Worm (Caenorhabditis elegans) whole organism, midembryonic: ENCODE data around the gene F57G8.7.
A peak's percentile ranks its signal among the peaks of the same experiment; 100 is the strongest.

ENCODE experiments used
- T22C8.4 ChIP-seq: fragments of 200-800 bp; sonication (Bioruptor generic); IDR thresholded peaks from 2 replicates; pipeline ENCODE4 v1.3.6; 2022; ENCODE audit warnings: missing genetic modification characterization, missing compliant biosample characterization
- cog-1 ChIP-seq: sonication (generic microtip); optimal IDR thresholded peaks from 2 replicates; lab custom pipeline; 2016; ENCODE audit warnings: missing genetic modification characterization, missing compliant biosample characterization
- flt-1 ChIP-seq: fragments of 200-800 bp; sonication (Bioruptor generic); IDR thresholded peaks from 2 replicates; pipeline ENCODE4 v1.3.6; 2022; ENCODE audit warnings: missing genetic modification characterization, missing compliant biosample characterization
- klf-2 ChIP-seq: fragments of 200-800 bp; sonication (Bioruptor generic); conservative IDR thresholded peaks from 2 replicates; pipeline ENCODE4 v1.3.6; 2022; ENCODE audit warnings: missing genetic modification reagents, missing genetic modification characterization, missing compliant biosample characterization
- med-1 ChIP-seq: sonication (generic microtip); optimal IDR thresholded peaks from 2 replicates; lab custom pipeline; 2017; ENCODE audit warnings: missing genetic modification characterization, mild to moderate bottlenecking, missing compliant biosample characterization, antibody characterized with exemption, missing genetic modification reagents; ENCODE audit not compliant: insufficient read depth
- ref-1 ChIP-seq: fragments of 200-800 bp; sonication (Bioruptor generic); conservative IDR thresholded peaks from 2 replicates; pipeline ENCODE4 v1.3.6; 2022; ENCODE audit warnings: missing genetic modification reagents, missing genetic modification characterization, missing compliant biosample characterization
- tab-1 ChIP-seq: fragments of 200-800 bp; sonication (Bioruptor generic); IDR thresholded peaks from 2 replicates; pipeline ENCODE4 v1.3.6; 2022; ENCODE audit warnings: missing genetic modification characterization, missing compliant biosample characterization
- ztf-23 ChIP-seq: fragments of 200-800 bp; sonication (Bioruptor generic); IDR thresholded peaks from 2 replicates; pipeline ENCODE4 v1.3.6; 2022; ENCODE audit warnings: missing genetic modification reagents, missing genetic modification characterization, missing compliant biosample characterization
- ztf-29 ChIP-seq: fragments of 200-800 bp; sonication (Bioruptor generic); IDR thresholded peaks from 2 replicates; pipeline ENCODE4 v1.3.6; 2022; ENCODE audit warnings: missing genetic modification reagents, missing genetic modification characterization, missing compliant biosample characterization

Gene F57G8.7

DNA sequence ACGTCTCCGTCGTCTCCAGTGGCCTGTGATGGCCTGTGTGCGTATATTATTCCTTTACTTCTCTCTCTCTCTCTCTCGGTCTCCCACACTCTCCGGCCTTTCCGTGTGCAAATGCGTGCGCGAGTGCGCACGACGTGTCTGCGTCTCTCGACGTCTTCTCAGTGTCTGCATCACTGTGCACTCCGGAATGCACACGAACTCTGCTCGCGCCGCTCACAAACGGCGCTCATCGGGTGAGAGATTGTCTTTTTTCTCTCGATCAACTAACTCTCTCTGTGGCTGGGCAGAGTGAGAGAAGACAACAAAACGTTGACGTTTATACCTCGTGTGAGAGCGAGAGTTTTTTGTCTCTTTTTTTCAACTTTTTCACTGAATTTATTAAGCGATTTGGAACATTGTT, 27.0 kb downstream of the F57G8.7 start:
- TF ChIP-seq T22C8.4 (GFP tag; lab: Robert Waterston, UW), result no peak
- TF ChIP-seq cog-1 (tag; lab: Kevin White, UChicago), result peak; percentile 71
- peak; percentile 79 for TF ChIP-seq flt-1

DNA sequence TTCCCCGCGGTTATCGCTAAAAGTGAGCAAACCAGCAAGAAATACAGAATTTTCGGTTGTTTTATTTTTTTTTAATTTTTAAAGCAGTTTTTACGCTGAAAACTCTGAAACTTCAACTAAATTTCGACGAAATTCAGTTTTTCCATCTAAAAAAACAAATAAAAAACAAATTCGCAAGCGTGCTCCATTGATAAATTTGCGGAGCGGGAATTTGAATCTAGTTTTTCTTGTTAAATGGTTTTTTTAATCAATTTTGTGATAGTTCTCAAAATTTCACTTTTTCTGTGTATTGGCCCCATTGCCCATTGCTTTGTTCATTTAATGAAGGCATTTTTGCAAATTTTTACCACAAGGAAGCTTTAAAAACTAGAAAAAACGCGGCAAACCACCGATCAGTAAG, 27.8 kb downstream of the F57G8.7 start:
- TF ChIP-seq ref-1 (GFP tag; lab: Robert Waterston, UW) (no peak), T22C8.4 (GFP tag; lab: Robert Waterston, UW) (no peak), ztf-23 (GFP tag; lab: Robert Waterston, UW) (no peak)

DNA sequence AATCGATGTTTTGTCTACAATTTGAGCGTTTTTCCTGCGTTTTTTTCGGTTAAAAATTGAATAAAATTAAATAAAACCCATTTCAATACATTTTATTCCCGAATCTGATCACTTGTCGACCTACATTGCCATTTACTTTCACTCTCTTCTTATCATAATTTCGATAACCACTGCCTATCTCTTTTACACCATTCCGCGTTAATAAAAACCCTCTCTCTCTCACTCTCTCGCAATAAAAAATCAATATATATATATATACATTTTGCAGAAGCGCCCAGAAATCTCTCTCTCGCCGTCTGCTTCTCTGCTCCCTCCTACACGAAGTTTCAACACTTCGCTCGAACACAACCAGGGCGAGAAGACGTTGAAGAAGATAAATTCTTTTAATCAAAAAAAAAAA, 28.3 kb downstream of the F57G8.7 start, which contains the start of gene pptr-1:
pptr-1 (plus strand) TSS at position 269 of the 400 bp plus-strand sequence.
- TF ChIP-seq klf-2 (GFP tag; lab: Robert Waterston, UW) (no peak), T22C8.4 (GFP tag; lab: Robert Waterston, UW) (peak; percentile 22; the same call in 1 of the 2 replicates)

DNA sequence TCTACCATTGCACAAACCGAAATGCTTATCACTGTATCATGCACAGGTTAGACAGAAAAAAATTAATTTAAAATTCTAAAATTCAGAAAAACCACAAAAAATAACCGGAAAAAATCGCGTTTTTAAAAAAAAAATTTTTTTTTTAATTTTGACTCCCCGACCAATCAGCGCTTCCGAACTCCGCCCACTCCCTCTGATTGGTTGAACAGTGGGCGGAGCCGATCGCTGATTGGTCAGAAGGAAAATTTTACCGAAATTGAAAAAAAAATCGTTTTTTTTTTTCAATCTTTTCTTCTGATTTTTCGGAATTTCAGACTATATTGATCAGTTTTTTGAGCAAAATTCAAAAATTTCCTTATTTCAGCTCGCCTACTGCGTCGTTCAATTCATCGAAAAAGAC, 32.4 kb downstream of the F57G8.7 start:
- TF ChIP-seq ztf-23 (GFP tag; lab: Robert Waterston, UW) (no peak), tab-1 (GFP tag; lab: Robert Waterston, UW) (no peak), cog-1 (tag; lab: Kevin White, UChicago) (no peak), flt-1 (no peak), ztf-29 (no peak), med-1 (GFP tag; lab: Kevin White, UChicago) (no peak), klf-2 (GFP tag; lab: Robert Waterston, UW) (no peak), ref-1 (GFP tag; lab: Robert Waterston, UW) (no peak), T22C8.4 (GFP tag; lab: Robert Waterston, UW) (no peak)

DNA sequence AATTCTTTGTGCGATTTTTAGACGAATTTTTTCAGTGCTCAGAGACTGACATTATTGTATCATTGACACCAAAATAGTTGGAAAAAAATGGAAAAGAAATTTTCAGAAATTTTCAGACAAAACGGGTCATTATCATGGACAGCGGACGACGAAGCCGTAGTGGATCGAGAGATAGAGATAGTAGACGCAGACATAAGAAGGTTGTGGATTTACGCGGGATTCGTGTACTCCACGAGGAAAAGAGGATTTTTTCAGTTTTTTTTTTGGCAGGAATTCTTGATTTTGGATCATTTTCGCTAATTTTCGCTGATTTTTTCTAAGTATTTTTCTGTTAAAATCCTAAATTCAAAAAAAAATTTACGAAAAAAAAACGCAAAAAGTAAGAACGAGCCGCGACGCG, 38.6 kb downstream of the F57G8.7 start, which contains the start of gene W08G11.3:
W08G11.3 (plus strand) TSS at position 107 of the 400 bp plus-strand sequence.
- TF ChIP-seq ztf-23 (GFP tag; lab: Robert Waterston, UW) (no peak), ref-1 (GFP tag; lab: Robert Waterston, UW) (no peak), klf-2 (GFP tag; lab: Robert Waterston, UW) (no peak), cog-1 (tag; lab: Kevin White, UChicago) (no peak), ztf-29 (no peak), med-1 (GFP tag; lab: Kevin White, UChicago) (no peak), tab-1 (GFP tag; lab: Robert Waterston, UW) (no peak), flt-1 (no peak), T22C8.4 (GFP tag; lab: Robert Waterston, UW) (no peak)

DNA sequence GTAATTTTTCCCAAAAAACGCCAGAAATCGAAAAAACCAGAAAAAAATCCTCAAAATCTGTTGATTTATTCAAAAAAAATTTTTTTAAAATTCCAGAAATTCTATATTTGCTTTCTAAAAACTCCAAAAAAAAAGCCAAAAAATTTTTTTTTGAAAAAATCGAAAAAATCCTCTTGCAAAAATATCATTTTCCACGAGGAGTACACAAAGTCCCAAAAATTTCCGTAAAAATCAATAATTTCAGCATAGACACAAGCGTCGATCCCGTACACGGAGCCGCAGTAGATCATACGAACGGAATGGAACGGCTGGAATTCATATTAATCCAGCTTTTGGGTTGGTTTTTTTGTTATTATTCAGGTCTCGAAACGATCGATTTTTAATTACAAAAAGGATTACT, 39.2 kb downstream of the F57G8.7 start:
- TF ChIP-seq klf-2 (GFP tag; lab: Robert Waterston, UW), result no peak
- TF ChIP-seq T22C8.4 (GFP tag; lab: Robert Waterston, UW), result peak; percentile 53; the same call in 1 of the 2 replicates

DNA sequence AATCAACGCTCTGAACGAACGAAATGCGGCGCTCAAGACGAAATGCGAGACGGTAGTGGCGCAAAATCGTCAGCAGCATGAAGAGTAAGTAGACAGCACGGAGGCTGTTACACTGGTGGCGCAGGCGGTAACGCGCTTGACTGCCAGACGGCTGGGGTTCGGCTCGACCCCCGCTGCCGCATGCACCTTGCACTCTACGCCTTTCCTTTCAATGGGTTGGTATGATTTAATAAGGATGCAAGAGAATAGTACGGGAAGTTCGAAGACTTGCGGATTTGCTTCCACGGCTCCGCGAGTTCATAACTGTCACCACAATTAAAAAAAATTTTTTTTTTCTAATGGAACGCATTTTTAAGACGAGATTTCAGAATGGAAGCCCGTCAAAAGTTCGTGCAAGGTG, 41.1 kb downstream of the F57G8.7 start:
- peak; percentile 34 for TF ChIP-seq cog-1 (tag; lab: Kevin White, UChicago)
- TF ChIP-seq ztf-29, result no peak
- TF ChIP-seq flt-1, result peak; percentile 90
- peak; percentile 61 for TF ChIP-seq ref-1 (GFP tag; lab: Robert Waterston, UW)
- TF ChIP-seq klf-2 (GFP tag; lab: Robert Waterston, UW), result peak; percentile 68; the same call in 1 of the 2 replicates
- TF ChIP-seq tab-1 (GFP tag; lab: Robert Waterston, UW), result peak; percentile 83
- TF ChIP-seq T22C8.4 (GFP tag; lab: Robert Waterston, UW), result peak; percentile 58; the same call in 1 of the 2 replicates
- TF ChIP-seq med-1 (GFP tag; lab: Kevin White, UChicago), result peak; percentile 32
- TF ChIP-seq ztf-23 (GFP tag; lab: Robert Waterston, UW), result peak; percentile 79

DNA sequence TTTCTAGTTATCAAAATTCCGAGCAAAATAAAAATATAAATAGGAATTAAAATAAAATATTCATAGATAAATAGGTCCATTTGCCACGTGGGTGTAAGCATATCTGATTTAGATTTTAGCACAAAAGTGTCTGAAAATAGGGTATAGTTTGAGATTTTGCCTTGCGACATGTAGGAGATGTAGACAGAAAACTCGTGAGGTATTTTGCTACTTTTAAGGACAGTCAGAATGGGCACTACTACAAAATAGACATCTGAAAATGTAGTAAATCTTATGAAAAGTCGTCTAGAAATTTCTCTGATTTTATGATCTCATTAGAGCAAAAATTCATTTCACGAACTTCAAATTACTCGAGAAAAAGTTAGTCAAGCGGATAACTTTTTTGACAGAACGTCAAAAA, 45.7 kb downstream of the F57G8.7 start, which contains the start of gene srv-34:
srv-34 (minus strand) TSS at position 101 of the 400 bp plus-strand sequence.
- TF ChIP-seq klf-2 (GFP tag; lab: Robert Waterston, UW), result no peak
- TF ChIP-seq tab-1 (GFP tag; lab: Robert Waterston, UW), result no peak
- TF ChIP-seq cog-1 (tag; lab: Kevin White, UChicago), result no peak
- TF ChIP-seq ztf-23 (GFP tag; lab: Robert Waterston, UW), result no peak
- TF ChIP-seq ref-1 (GFP tag; lab: Robert Waterston, UW), result no peak
- no peak for TF ChIP-seq med-1 (GFP tag; lab: Kevin White, UChicago)
- TF ChIP-seq ztf-29, result no peak
- no peak for TF ChIP-seq T22C8.4 (GFP tag; lab: Robert Waterston, UW)
- no peak for TF ChIP-seq flt-1

DNA sequence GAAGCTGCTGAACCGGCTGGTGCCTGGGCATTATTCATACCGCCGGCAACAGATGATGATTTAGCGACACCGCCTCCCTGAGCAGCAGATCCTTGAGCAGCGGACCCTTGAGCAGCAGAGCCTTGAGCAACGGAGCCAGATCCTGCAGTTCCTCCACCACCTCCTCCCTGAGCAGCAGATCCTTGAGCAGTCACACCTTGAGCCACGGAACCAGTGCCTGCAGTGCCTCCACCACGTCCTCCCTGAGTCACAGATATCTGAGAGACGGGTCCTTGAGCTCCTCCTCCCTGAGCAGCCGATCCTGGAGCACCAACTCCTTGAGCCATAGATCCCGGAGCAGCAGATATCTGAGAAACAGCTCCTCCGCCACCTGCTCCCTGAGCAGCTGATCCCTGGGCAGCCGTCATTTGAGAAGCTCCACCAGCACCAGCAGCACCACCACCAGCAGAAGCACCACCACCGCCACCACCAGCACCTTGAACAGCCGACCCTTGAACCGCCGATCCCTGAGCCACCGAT, 47.5 kb downstream of the F57G8.7 start:
- TF ChIP-seq flt-1 (no peak), ref-1 (GFP tag; lab: Robert Waterston, UW) (no peak), tab-1 (GFP tag; lab: Robert Waterston, UW) (no peak), T22C8.4 (GFP tag; lab: Robert Waterston, UW) (no peak), ztf-23 (GFP tag; lab: Robert Waterston, UW) (no peak), klf-2 (GFP tag; lab: Robert Waterston, UW) (no peak), cog-1 (tag; lab: Kevin White, UChicago) (no peak), med-1 (GFP tag; lab: Kevin White, UChicago) (no peak), ztf-29 (no peak)

DNA sequence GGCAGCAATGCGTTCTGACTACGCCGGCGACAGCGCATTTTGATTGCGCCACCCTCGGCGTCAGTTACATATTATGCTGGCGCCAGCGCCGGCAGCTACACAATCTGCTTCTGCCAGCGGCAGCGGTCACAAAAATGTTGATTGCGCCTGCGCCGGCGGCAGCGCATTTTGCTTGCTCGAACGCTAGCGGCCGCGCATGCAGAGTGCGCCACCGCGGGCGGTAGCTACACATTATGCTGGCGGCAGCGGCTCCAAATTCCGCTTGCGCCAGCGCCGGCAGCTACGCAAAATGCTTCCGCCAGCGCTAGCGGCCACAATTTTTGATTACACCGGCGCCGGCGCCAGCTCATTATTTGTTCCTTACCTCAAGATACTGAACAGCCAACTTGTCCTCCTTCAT, 48.2 kb downstream of the F57G8.7 start:
- TF ChIP-seq ref-1 (GFP tag; lab: Robert Waterston, UW), result no peak
- no peak for TF ChIP-seq ztf-23 (GFP tag; lab: Robert Waterston, UW)
- 0 out of 2 replicates have a peak, but pooled peaks have one; percentile 28 for TF ChIP-seq flt-1
- TF ChIP-seq klf-2 (GFP tag; lab: Robert Waterston, UW), result no peak
